Fruit fly (Drosophila melanogaster) whole organism, embryonic: ENCODE data around the gene CG33235.

ENCODE experiments used
- Atf-2 ChIP-seq: fragments of 200-800 bp; sonication (Bioruptor generic); optimal IDR thresholded peaks from 2 replicates; lab custom pipeline; 2016; ENCODE audit warnings: missing biosample characterization, missing genetic modification characterization
- Bgb ChIP-seq: fragments of 200-800 bp; sonication (Bioruptor generic); IDR thresholded peaks from 2 replicates; pipeline ENCODE4 v1.3.6; 2022; ENCODE audit warnings: missing biosample characterization, missing genetic modification characterization; ENCODE audit not compliant: partially characterized antibody
- Blimp-1 ChIP-seq: fragments of 200-800 bp; sonication (Bioruptor generic); optimal IDR thresholded peaks from 3 replicates; lab custom pipeline; 2018; ENCODE audit warnings: missing biosample characterization, missing genetic modification characterization, mild to moderate bottlenecking, moderate library complexity, missing genetic modification reagents
- CG10654 ChIP-seq: fragments of 200-800 bp; sonication (Bioruptor generic); optimal IDR thresholded peaks from 2 replicates; lab custom pipeline; 2016; ENCODE audit warnings: missing biosample characterization, missing genetic modification characterization
- CG12299 ChIP-seq: fragments of 200-800 bp; sonication (Bioruptor generic); optimal IDR thresholded peaks from 2 replicates; lab custom pipeline; 2018; ENCODE audit warnings: missing biosample characterization, mild to moderate bottlenecking, missing genetic modification characterization
- CG14014 ChIP-seq: fragments of 200-800 bp; sonication (Bioruptor generic); IDR thresholded peaks from 2 replicates; pipeline ENCODE4 v1.3.6; 2022; ENCODE audit warnings: missing biosample characterization, missing genetic modification characterization
- CG14667 ChIP-seq: fragments of 200-800 bp; sonication (Bioruptor generic); IDR thresholded peaks from 2 replicates; pipeline ENCODE4 v1.3.6; 2022; ENCODE audit warnings: missing biosample characterization, missing genetic modification characterization
- CG16815 ChIP-seq: fragments of 200-800 bp; sonication (Bioruptor generic); optimal IDR thresholded peaks from 3 replicates; lab custom pipeline; 2017; ENCODE audit warnings: missing biosample characterization, mild to moderate bottlenecking, missing genetic modification characterization
- CG18262 ChIP-seq: fragments of 200-800 bp; optimal IDR thresholded peaks from 3 replicates; lab custom pipeline; 2019; ENCODE audit warnings: missing biosample characterization, mild to moderate bottlenecking, missing genetic modification characterization, moderate library complexity
- CG1832 ChIP-seq: fragments of 200-800 bp; sonication (Bioruptor generic); optimal IDR thresholded peaks from 2 replicates; lab custom pipeline; 2017; ENCODE audit warnings: missing biosample characterization, mild to moderate bottlenecking, missing genetic modification characterization, inconsistent platforms
- CG2678 ChIP-seq: fragments of 200-800 bp; sonication (Bioruptor generic); optimal IDR thresholded peaks from 3 replicates; lab custom pipeline; 2019; ENCODE audit warnings: missing biosample characterization, mild to moderate bottlenecking, missing genetic modification characterization, moderate library complexity
- CG3281 ChIP-seq: fragments of 200-800 bp; sonication (Bioruptor generic); optimal IDR thresholded peaks from 3 replicates; lab custom pipeline; 2017; ENCODE audit warnings: missing biosample characterization, mild to moderate bottlenecking, missing genetic modification characterization
- CG4820 ChIP-seq: fragments of 200-800 bp; sonication (Bioruptor generic); optimal IDR thresholded peaks from 3 replicates; lab custom pipeline; 2016; ENCODE audit warnings: missing biosample characterization, missing genetic modification characterization
- CG5245 ChIP-seq: fragments of 200-800 bp; sonication (Bioruptor generic); optimal IDR thresholded peaks from 3 replicates; lab custom pipeline; 2016; ENCODE audit warnings: missing biosample characterization, missing genetic modification characterization
- CG6175 ChIP-seq: fragments of 200-800 bp; sonication (Bioruptor generic); IDR thresholded peaks from 3 replicates; pipeline ENCODE4 v1.3.6; 2022; ENCODE audit warnings: missing biosample characterization, missing genetic modification characterization
- CG6854 ChIP-seq: fragments of 200-800 bp; sonication (Bioruptor generic); optimal IDR thresholded peaks from 3 replicates; lab custom pipeline; 2017; ENCODE audit warnings: missing biosample characterization, mild to moderate bottlenecking, missing genetic modification characterization
- CG7556 ChIP-seq: fragments of 200-800 bp; sonication (Bioruptor generic); optimal IDR thresholded peaks from 2 replicates; lab custom pipeline; 2017; ENCODE audit warnings: missing biosample characterization, mild to moderate bottlenecking, missing genetic modification characterization
- CG7839 ChIP-seq: fragments of 200-800 bp; sonication (Bioruptor generic); optimal IDR thresholded peaks from 3 replicates; lab custom pipeline; 2018; ENCODE audit warnings: missing biosample characterization, mild to moderate bottlenecking, missing genetic modification characterization, moderate library complexity
- CG9437 ChIP-seq: fragments of 200-800 bp; sonication (Bioruptor generic); optimal IDR thresholded peaks from 2 replicates; lab custom pipeline; 2018; ENCODE audit warnings: missing biosample characterization, mild to moderate bottlenecking, missing genetic modification characterization
- CTCF ChIP-seq: fragments of 200-800 bp; sonication (Bioruptor generic); optimal IDR thresholded peaks from 2 replicates; lab custom pipeline; 2017; ENCODE audit warnings: missing biosample characterization, mild to moderate bottlenecking, missing genetic modification characterization, moderate library complexity
- Fer3 ChIP-seq: fragments of 200-800 bp; sonication (Bioruptor generic); optimal IDR thresholded peaks from 2 replicates; lab custom pipeline; 2018; ENCODE audit warnings: missing biosample characterization, mild to moderate bottlenecking, missing genetic modification characterization, moderate library complexity
- H15 ChIP-seq: fragments of 200-800 bp; sonication (Bioruptor generic); IDR thresholded peaks from 3 replicates; pipeline ENCODE4 v1.3.6; 2022; ENCODE audit warnings: missing biosample characterization, missing genetic modification characterization
- HHEX ChIP-seq: fragments of 200-800 bp; sonication (Bioruptor generic); optimal IDR thresholded peaks from 3 replicates; lab custom pipeline; 2017; ENCODE audit warnings: missing biosample characterization, mild to moderate bottlenecking, missing genetic modification characterization, missing genetic modification reagents
- HLH4C ChIP-seq: fragments of 200-800 bp; sonication (Bioruptor generic); IDR thresholded peaks from 3 replicates; pipeline ENCODE4 v1.3.6; 2022; ENCODE audit warnings: missing biosample characterization, missing genetic modification characterization; ENCODE audit not compliant: partially characterized antibody
- Hey ChIP-seq: fragments of 200-800 bp; sonication (Bioruptor generic); optimal IDR thresholded peaks from 3 replicates; lab custom pipeline; 2018; ENCODE audit warnings: missing biosample characterization, mild to moderate bottlenecking, missing genetic modification characterization
- Hr51 ChIP-seq, 2 experiments: fragments of 200-800 bp; sonication (Bioruptor generic); optimal IDR thresholded peaks; 2 replicates in 1 of 2; 3 replicates in 1 of 2; lab custom pipeline; 2016 to 2018; ENCODE audit warnings: missing biosample characterization in 2 of 2, missing genetic modification characterization in 2 of 2, mild to moderate bottlenecking in 1 of 2, moderate library complexity in 1 of 2
- Hr78 ChIP-seq, 2 experiments: fragments of 200-800 bp in 1 of 2; fragments of >200 bp in 1 of 2; sonication (Bioruptor generic) in 1 of 2; optimal IDR thresholded peaks; 2 replicates each; lab custom pipeline; 2017 to 2019; ENCODE audit warnings: missing biosample characterization in 2 of 2, missing genetic modification characterization in 2 of 2, mild to moderate bottlenecking in 1 of 2, moderate library complexity in 1 of 2
- Opbp ChIP-seq: fragments of 200-800 bp; sonication (Bioruptor generic); IDR thresholded peaks from 3 replicates; pipeline ENCODE4 v1.3.6; 2022; ENCODE audit warnings: missing biosample characterization, missing genetic modification characterization; ENCODE audit not compliant: partially characterized antibody
- Ptx1 ChIP-seq: fragments of 200-800 bp; sonication (Bioruptor generic); IDR thresholded peaks from 2 replicates; pipeline ENCODE4 v1.3.6; 2022; ENCODE audit warnings: missing biosample characterization, missing genetic modification characterization
- Rfx ChIP-seq: fragments of 200-800 bp; sonication (Bioruptor generic); IDR thresholded peaks from 2 replicates; pipeline ENCODE4 v1.3.6; 2022; ENCODE audit warnings: missing biosample characterization, missing genetic modification characterization
- Side ChIP-seq: fragments of 200-800 bp; sonication (Bioruptor generic); optimal IDR thresholded peaks from 2 replicates; lab custom pipeline; 2016; ENCODE audit warnings: missing biosample characterization, missing genetic modification characterization
- Stat92E ChIP-seq, 3 experiments: fragments of >200 bp in 2 of 3; fragments of 200-800 bp in 1 of 3; sonication (Bioruptor generic) in 1 of 3; optimal IDR thresholded peaks; 2 replicates each; lab custom pipeline; 2017 to 2019; ENCODE audit warnings: missing biosample characterization in 3 of 3, missing genetic modification characterization in 3 of 3, mild to moderate bottlenecking in 1 of 3, moderate library complexity in 1 of 3
- Usf ChIP-seq: fragments of 200-800 bp; sonication (Bioruptor generic); optimal IDR thresholded peaks from 2 replicates; lab custom pipeline; 2017; ENCODE audit warnings: missing genotype, missing biosample characterization, missing genetic modification characterization
- al ChIP-seq: fragments of 200-800 bp; sonication (Bioruptor generic); IDR thresholded peaks from 2 replicates; pipeline ENCODE4 v1.3.6; 2022; ENCODE audit warnings: missing biosample characterization, missing genetic modification characterization
- ara ChIP-seq: fragments of 200-800 bp; sonication (Bioruptor generic); IDR thresholded peaks from 2 replicates; pipeline ENCODE4 v1.3.6; 2022; ENCODE audit warnings: missing biosample characterization, missing genetic modification characterization
- az2 ChIP-seq: fragments of 200-800 bp; sonication (Bioruptor generic); optimal IDR thresholded peaks from 3 replicates; lab custom pipeline; 2016; ENCODE audit warnings: missing biosample characterization, missing genetic modification characterization
- dimm ChIP-seq: fragments of 200-800 bp; sonication (Bioruptor generic); IDR thresholded peaks from 2 replicates; pipeline ENCODE4 v1.3.6; 2022; ENCODE audit warnings: missing biosample characterization, missing genetic modification characterization
- disco-r ChIP-seq: fragments of 200-800 bp; sonication (Bioruptor generic); optimal IDR thresholded peaks from 2 replicates; lab custom pipeline; 2016; ENCODE audit warnings: missing biosample characterization, missing genetic modification characterization
- esg ChIP-seq: fragments of 200-800 bp; sonication (Bioruptor generic); conservative IDR thresholded peaks from 2 replicates; pipeline ENCODE4 v1.3.6; 2022; ENCODE audit warnings: missing biosample characterization, missing genetic modification characterization
- gcm2 ChIP-seq: fragments of 200-800 bp; sonication (Bioruptor generic); optimal IDR thresholded peaks from 2 replicates; lab custom pipeline; 2016; ENCODE audit warnings: missing biosample characterization, missing genetic modification characterization
- kni ChIP-seq: fragments of 200-800 bp; sonication (Bioruptor generic); optimal IDR thresholded peaks from 3 replicates; lab custom pipeline; 2017; ENCODE audit warnings: mild to moderate bottlenecking, missing biosample characterization, missing genetic modification reagents, missing genetic modification characterization
- lilli ChIP-seq: fragments of 200-800 bp; sonication (Bioruptor generic); optimal IDR thresholded peaks from 3 replicates; lab custom pipeline; 2016; ENCODE audit warnings: missing biosample characterization, missing genetic modification characterization
- luna ChIP-seq: fragments of 200-800 bp; sonication (Bioruptor generic); optimal IDR thresholded peaks from 2 replicates; lab custom pipeline; 2016; ENCODE audit warnings: missing biosample characterization, missing genetic modification characterization
- shn ChIP-seq: fragments of 200-800 bp; sonication (Bioruptor generic); optimal IDR thresholded peaks from 3 replicates; lab custom pipeline; 2016; ENCODE audit warnings: missing biosample characterization, missing genetic modification characterization
- so ChIP-seq: fragments of 200-800 bp; sonication (Bioruptor generic); IDR thresholded peaks from 3 replicates; pipeline ENCODE4 v1.3.6; 2022; ENCODE audit warnings: missing biosample characterization, missing genetic modification characterization
- tll ChIP-seq, 2 experiments: fragments of 200-800 bp in 1 of 2; fragments of >200 bp in 1 of 2; sonication (Bioruptor generic) in 1 of 2; optimal IDR thresholded peaks; 2 replicates each; lab custom pipeline; 2017 to 2019; ENCODE audit warnings: missing biosample characterization in 2 of 2, missing genetic modification characterization in 2 of 2, mild to moderate bottlenecking in 1 of 2, moderate library complexity in 1 of 2
- trem ChIP-seq: fragments of 200-800 bp; optimal IDR thresholded peaks from 3 replicates; lab custom pipeline; 2019; ENCODE audit warnings: missing biosample characterization, mild to moderate bottlenecking, missing genetic modification characterization, moderate library complexity
- wdn ChIP-seq: fragments of 200-800 bp; sonication (Bioruptor generic); IDR thresholded peaks from 2 replicates; pipeline ENCODE4 v1.3.6; 2022; ENCODE audit warnings: missing biosample characterization, missing genetic modification characterization

Gene CG33235

DNA sequence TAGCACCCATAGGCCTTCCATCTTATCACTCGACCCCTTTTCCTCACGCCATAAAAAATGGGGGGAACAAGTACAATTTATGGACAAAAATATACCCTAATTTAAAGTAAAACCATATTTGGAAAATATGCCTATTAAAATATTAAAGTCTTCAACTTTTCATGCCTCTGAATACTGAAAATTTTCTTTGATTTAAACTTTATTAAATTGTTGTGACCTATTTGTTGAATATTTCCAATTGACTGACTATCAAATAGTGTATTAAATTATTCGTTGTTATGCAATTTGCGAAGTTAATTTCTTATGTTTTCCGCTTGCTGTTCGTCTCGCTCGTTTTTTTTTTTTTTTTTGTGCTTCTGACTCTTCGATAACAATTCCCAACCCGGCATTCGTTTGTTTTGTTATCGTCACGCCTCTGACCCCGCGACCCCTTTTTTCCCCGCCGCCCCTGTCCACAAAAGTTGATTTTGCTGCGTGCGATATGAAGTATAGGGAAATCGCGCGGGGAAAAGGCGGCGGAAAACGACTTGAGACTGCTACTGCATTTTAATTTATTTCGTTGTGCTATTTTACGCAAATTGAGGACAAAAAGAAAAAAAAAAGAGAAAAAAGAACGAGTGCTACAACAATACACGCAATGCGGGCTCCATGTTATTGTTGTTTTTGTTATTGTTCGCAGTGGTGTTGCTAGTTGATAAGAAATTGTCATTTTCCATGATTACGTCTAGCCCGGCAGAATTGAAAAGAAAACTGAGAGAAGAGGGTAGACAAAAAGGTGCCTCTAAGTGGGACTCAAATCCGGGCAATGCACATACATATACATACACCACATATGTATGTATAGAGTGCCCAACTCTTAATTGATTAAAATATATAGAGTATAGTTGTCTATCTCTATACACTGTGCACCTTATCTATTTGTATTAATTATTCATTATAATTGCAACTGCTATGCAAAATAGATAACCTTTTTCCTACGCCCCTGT, 30.5 kb upstream of the CG33235 start (continued):
- TF ChIP-seq HLH4C (GFP tag; lab: Robert Waterston, UW) (no peak), Opbp (no peak), CG7839 (tag; lab: Kevin White, UChicago) (peak; percentile 68), CTCF (GFP tag; lab: Kevin White, UChicago) (no peak), CG4820 (peak; percentile 56), CG2678 (peak; percentile 84), kni (GFP tag; lab: Kevin White, UChicago) (peak; percentile 14), Hr51 (GFP tag; optimal IDR thresholded peaks at IDR 0.05; lab: Kevin White, UChicago) (peak in 1 of 2 experiments; percentile 80), trem (tag; lab: Kevin White, UChicago) (peak; percentile 46), Hr78 (GFP tag; optimal IDR thresholded peaks at IDR 0.05; lab: Kevin White, UChicago) (peak in 1 of 2 experiments; percentile 97), az2 (GFP tag; lab: Kevin White, UChicago) (peak; percentile 66), CG12299 (tag; lab: Kevin White, UChicago) (no peak), CG6854 (GFP tag; lab: Kevin White, UChicago) (no peak), ara (GFP tag; lab: Robert Waterston, UW) (peak; percentile 37; the same call in 1 of the 2 replicates), H15 (peak; percentile 53; the same call in 1 of the 3 replicates), CG14014 (GFP tag; lab: Robert Waterston, UW) (no peak), shn (no peak), CG5245 (GFP tag; lab: Kevin White, UChicago) (peak; percentile 7), Blimp-1 (GFP tag; lab: Kevin White, UChicago) (peak; percentile 74), tll (GFP tag; optimal IDR thresholded peaks at IDR 0.05; lab: Kevin White, UChicago) (no peak), Rfx (GFP tag; lab: Robert Waterston, UW) (peak; percentile 51), CG10654 (peak; percentile 32), CG3281 (GFP tag; lab: Kevin White, UChicago) (peak; percentile 14), luna (GFP tag; lab: Kevin White, UChicago) (no peak), dimm (no peak), CG18262 (tag; lab: Kevin White, UChicago) (peak; percentile 70), CG7556 (GFP tag; lab: Kevin White, UChicago) (peak; percentile 67), Stat92E (GFP tag; optimal IDR thresholded peaks at IDR 0.05; lab: Kevin White, UChicago) (no peak), CG6175 (GFP tag; lab: Robert Waterston, UW) (no peak), Usf (no peak), Hey (tag; lab: Kevin White, UChicago) (no peak), Ptx1 (GFP tag; lab: Robert Waterston, UW) (peak; percentile 80), disco-r (peak; percentile 3), esg (GFP tag; lab: Robert Waterston, UW) (peak; percentile 67), CG1832 (GFP tag; lab: Kevin White, UChicago) (no peak), HHEX (GFP tag; lab: Kevin White, UChicago) (peak; percentile 54), CG16815 (GFP tag; lab: Kevin White, UChicago) (no peak), Side (no peak), gcm2 (no peak), so (peak; percentile 72; the same call in 1 of the 3 replicates), al (GFP tag; lab: Robert Waterston, UW) (no peak), lilli (GFP tag; lab: Kevin White, UChicago) (peak; percentile 30), CG9437 (GFP tag; lab: Kevin White, UChicago) (peak; percentile 41), Fer3 (tag; lab: Kevin White, UChicago) (peak; percentile 65), Bgb (GFP tag; lab: Robert Waterston, UW) (no peak), CG14667 (GFP tag; lab: Robert Waterston, UW) (0 out of 2 replicates have a peak, but pooled peaks have one; percentile 26), wdn (GFP tag; lab: Robert Waterston, UW) (0 out of 2 replicates have a peak, but pooled peaks have one; percentile 15), Atf-2 (GFP tag; lab: Kevin White, UChicago) (no peak)
